Worm (Caenorhabditis elegans): ENCODE results near the gene E02C12.10.

The E02C12.10 gene

ce11 chrV:9355371-9355770 lies 22.8 kb downstream of the E02C12.10 start, which contains the start of gene ttr-40:
TSS of gene ttr-40 (minus strand) at chrV:9355471.
- TF ChIP-seq drap-1 (GFP tag; optimal IDR thresholded peaks at IDR 0.05) (no peak), blmp-1 (tag; optimal IDR thresholded peaks at IDR 0.05) (no peak), ceh-83 (GFP tag; optimal IDR thresholded peaks at IDR 0.05) (no peak), nhr-12 (tag; optimal IDR thresholded peaks at IDR 0.05) (no peak), nhr-76 (tag; optimal IDR thresholded peaks at IDR 0.05) (no peak), elt-1 (tag; optimal IDR thresholded peaks at IDR 0.05; ENCODE audit: borderline replicate concordance, insufficient read depth) (no peak), ham-2 (GFP tag; optimal IDR thresholded peaks at IDR 0.05) (no peak), ceh-39 (tag; optimal IDR thresholded peaks at IDR 0.05) (no peak), ztf-11 (tag; optimal IDR thresholded peaks at IDR 0.05) (no peak), unc-62 (GFP tag; optimal IDR thresholded peaks at IDR 0.05) (no peak), unc-120 (tag; optimal IDR thresholded peaks at IDR 0.05; ENCODE audit: poor library complexity, severe bottlenecking) (no peak), tbx-8 (GFP tag; optimal IDR thresholded peaks at IDR 0.05) (no peak), sptf-1 (tag; optimal IDR thresholded peaks at IDR 0.05) (no peak), zip-8 (tag; optimal IDR thresholded peaks at IDR 0.05) (no peak), bed-3 (GFP tag; optimal IDR thresholded peaks at IDR 0.05) (no peak), M03D4.4 (tag; optimal IDR thresholded peaks at IDR 0.05) (no peak), lsy-2 (tag; optimal IDR thresholded peaks at IDR 0.05) (no peak)

ce11 chrV:9352947-9353346 lies 25.3 kb downstream of the E02C12.10 start, which contains the start of gene srx-46:
TSS of gene srx-46 (plus strand) at chrV:9353247.
- TF ChIP-seq nhr-2 (tag; optimal IDR thresholded peaks at IDR 0.05) (no peak), nhr-76 (tag; optimal IDR thresholded peaks at IDR 0.05) (no peak), ceh-83 (GFP tag; optimal IDR thresholded peaks at IDR 0.05) (no peak), bed-3 (GFP tag; optimal IDR thresholded peaks at IDR 0.05) (no peak), ztf-11 (tag; optimal IDR thresholded peaks at IDR 0.05) (no peak), snpc-4 (tag; optimal IDR thresholded peaks at IDR 0.05) (no peak), zip-8 (tag; optimal IDR thresholded peaks at IDR 0.05) (no peak), elt-3 (tag; optimal IDR thresholded peaks at IDR 0.05) (no peak), nhr-28 (tag; optimal IDR thresholded peaks at IDR 0.05) (no peak), mep-1 (tag; optimal IDR thresholded peaks at IDR 0.05) (no peak), sptf-1 (tag; optimal IDR thresholded peaks at IDR 0.05) (no peak), hlh-1 (tag; optimal IDR thresholded peaks at IDR 0.05) (no peak), cnd-1 (tag; optimal IDR thresholded peaks at IDR 0.05) (no peak), lsy-2 (tag; optimal IDR thresholded peaks at IDR 0.05) (no peak), ceh-39 (tag; optimal IDR thresholded peaks at IDR 0.05) (no peak), ham-2 (GFP tag; optimal IDR thresholded peaks at IDR 0.05) (no peak), ces-1 (GFP tag; optimal IDR thresholded peaks at IDR 0.05) (no peak)

DNA sequence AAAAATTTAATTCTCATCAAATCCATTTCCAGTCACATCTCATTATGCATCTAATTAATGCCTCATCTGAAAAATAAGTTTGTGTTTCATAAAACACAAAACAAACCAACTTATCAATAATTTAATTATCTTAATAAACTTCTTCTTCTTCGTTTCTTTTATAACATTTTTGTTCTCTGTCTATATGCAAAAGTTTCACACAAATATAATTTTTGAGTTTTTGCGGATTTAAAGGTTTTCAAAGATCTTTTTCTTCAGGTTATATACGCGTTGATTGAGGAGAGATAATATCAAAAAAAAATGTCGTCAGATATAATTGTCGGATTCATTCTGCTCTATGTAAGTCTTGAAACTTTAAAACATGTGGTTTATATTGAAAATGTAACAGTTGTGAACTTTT lies 28.5 kb downstream of the E02C12.10 start, which contains the start of gene srx-47:
TSS of gene srx-47 (plus strand) at position 301 of the 400 bp plus-strand sequence.
- TF ChIP-seq sptf-1 (tag; optimal IDR thresholded peaks at IDR 0.05), result no peak
- no peak for TF ChIP-seq blmp-1 (tag; optimal IDR thresholded peaks at IDR 0.05)
- no peak for TF ChIP-seq elt-3 (tag; optimal IDR thresholded peaks at IDR 0.05)
- no peak for TF ChIP-seq unc-120 (tag; optimal IDR thresholded peaks at IDR 0.05; ENCODE audit: poor library complexity, severe bottlenecking)
- TF ChIP-seq nhr-12 (tag; optimal IDR thresholded peaks at IDR 0.05), result no peak
- TF ChIP-seq ceh-83 (GFP tag; optimal IDR thresholded peaks at IDR 0.05), result no peak
- no peak for TF ChIP-seq elt-1 (tag; optimal IDR thresholded peaks at IDR 0.05; ENCODE audit: borderline replicate concordance, insufficient read depth)
- no peak for TF ChIP-seq unc-62 (GFP tag; optimal IDR thresholded peaks at IDR 0.05)
- no peak for TF ChIP-seq pha-4 (tag; optimal IDR thresholded peaks at IDR 0.05)
- no peak for TF ChIP-seq unc-39 (tag; optimal IDR thresholded peaks at IDR 0.05)
- TF ChIP-seq nhr-2 (tag; optimal IDR thresholded peaks at IDR 0.05), result no peak
- TF ChIP-seq tbx-8 (GFP tag; optimal IDR thresholded peaks at IDR 0.05), result no peak
- TF ChIP-seq zip-8 (tag; optimal IDR thresholded peaks at IDR 0.05), result no peak
- no peak for TF ChIP-seq lin-32 (GFP tag; optimal IDR thresholded peaks at IDR 0.05)
- no peak for TF ChIP-seq flh-1 (GFP tag; optimal IDR thresholded peaks at IDR 0.05)
- no peak for TF ChIP-seq ces-1 (GFP tag; optimal IDR thresholded peaks at IDR 0.05)
- no peak for TF ChIP-seq ham-2 (GFP tag; optimal IDR thresholded peaks at IDR 0.05)

- TF ChIP-seq unc-62 (GFP tag; optimal IDR thresholded peaks at IDR 0.05) (no peak), blmp-1 (tag; optimal IDR thresholded peaks at IDR 0.05) (no peak), mep-1 (tag; optimal IDR thresholded peaks at IDR 0.05) (peak; percentile 65), hlh-1 (tag; optimal IDR thresholded peaks at IDR 0.05) (no peak), sem-2 (GFP tag; optimal IDR thresholded peaks at IDR 0.05) (no peak), nhr-76 (tag; optimal IDR thresholded peaks at IDR 0.05) (no peak), ces-1 (GFP tag; optimal IDR thresholded peaks at IDR 0.05) (peak; percentile 83), unc-39 (tag; optimal IDR thresholded peaks at IDR 0.05) (no peak), pha-4 (tag; optimal IDR thresholded peaks at IDR 0.05) (peak; percentile 45), ceh-83 (GFP tag; optimal IDR thresholded peaks at IDR 0.05) (no peak), ceh-43 (GFP tag; optimal IDR thresholded peaks at IDR 0.05) (no peak), tbx-8 (GFP tag; optimal IDR thresholded peaks at IDR 0.05) (no peak), cnd-1 (tag; optimal IDR thresholded peaks at IDR 0.05) (no peak), sptf-1 (tag; optimal IDR thresholded peaks at IDR 0.05) (no peak), lin-32 (GFP tag; optimal IDR thresholded peaks at IDR 0.05) (no peak), ceh-39 (tag; optimal IDR thresholded peaks at IDR 0.05) (peak; percentile 91), unc-120 (tag; optimal IDR thresholded peaks at IDR 0.05; ENCODE audit: poor library complexity, severe bottlenecking) (no peak), nhr-237 (tag; optimal IDR thresholded peaks at IDR 0.05) (peak; percentile 48), nhr-12 (tag; optimal IDR thresholded peaks at IDR 0.05) (no peak), M03D4.4 (tag; optimal IDR thresholded peaks at IDR 0.05) (no peak), lin-13 (tag; optimal IDR thresholded peaks at IDR 0.05) (peak; percentile 2), drap-1 (GFP tag; optimal IDR thresholded peaks at IDR 0.05) (no peak), flh-1 (GFP tag; optimal IDR thresholded peaks at IDR 0.05) (no peak), ztf-11 (tag; optimal IDR thresholded peaks at IDR 0.05) (no peak), elt-3 (tag; optimal IDR thresholded peaks at IDR 0.05) (no peak), nhr-28 (tag; optimal IDR thresholded peaks at IDR 0.05) (no peak), ham-2 (GFP tag; optimal IDR thresholded peaks at IDR 0.05) (no peak), lsy-2 (tag; optimal IDR thresholded peaks at IDR 0.05) (peak; percentile 75), nhr-2 (tag; optimal IDR thresholded peaks at IDR 0.05) (no peak), bed-3 (GFP tag; optimal IDR thresholded peaks at IDR 0.05) (no peak), zip-8 (tag; optimal IDR thresholded peaks at IDR 0.05) (no peak), mab-5 (tag; optimal IDR thresholded peaks at IDR 0.05) (no peak), elt-1 (tag; optimal IDR thresholded peaks at IDR 0.05; ENCODE audit: borderline replicate concordance, insufficient read depth) (no peak), mls-2 (tag; optimal IDR thresholded peaks at IDR 0.05) (no peak), snpc-4 (tag; optimal IDR thresholded peaks at IDR 0.05) (no peak)
These were observed 31.4 kb downstream of the E02C12.10 start, which contains the start of the genes K07B1.7 and try-5 for ce11 chrV:9346804-9347203. TSS of gene K07B1.7 (minus strand) at chrV:9346962. TSS of gene try-5 (plus strand) at chrV:9347044.

Measured in whole organism, mixed stage, embryonic.